Fruit fly (Drosophila melanogaster): Measurements from ENCODE around the gene pdgy.

pdgy gene

DNA sequence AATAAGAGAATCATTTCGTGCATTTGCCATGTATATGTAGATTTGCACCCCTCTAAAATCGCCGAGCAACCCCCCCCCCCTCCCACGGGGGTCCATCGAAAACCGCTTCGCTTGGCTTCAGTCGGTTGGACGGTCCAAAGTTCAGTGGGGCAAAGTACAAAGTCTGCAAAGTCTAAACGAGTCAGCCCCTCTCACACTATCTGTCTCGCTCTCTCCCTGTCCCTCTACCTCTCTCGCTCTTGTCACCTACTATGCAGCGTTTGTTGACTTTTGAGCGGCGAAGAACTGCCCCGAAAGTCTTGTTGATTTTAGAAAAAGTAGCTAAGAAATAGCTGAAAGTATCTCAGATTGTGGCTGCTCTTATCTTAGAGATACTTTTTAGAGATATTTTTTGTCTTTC, 5.9 kb downstream of the pdgy start (continued):
- TF ChIP-seq Dll (GFP tag; IDR thresholded peaks at IDR 0.05; ENCODE audit: partially characterized antibody) (no peak), danr (GFP tag; IDR thresholded peaks at IDR 0.05) (no peak), CG11696 (GFP tag; IDR thresholded peaks at IDR 0.05) (peak; percentile 60; the same call in 1 of the 2 replicates), caup (GFP tag; optimal IDR thresholded peaks at IDR 0.05; ENCODE audit: severe bottlenecking) (peak; percentile 58), hb (GFP tag; IDR thresholded peaks at IDR 0.05; ENCODE audit: partially characterized antibody) (no peak), CG10959 (GFP tag; IDR thresholded peaks at IDR 0.05) (0 out of 2 replicates have a peak, but pooled peaks have one; percentile 27), CG7556 (GFP tag; optimal IDR thresholded peaks at IDR 0.05) (peak; percentile 12), NK7.1 (GFP tag; optimal IDR thresholded peaks at IDR 0.05) (no peak), H2.0 (GFP tag; IDR thresholded peaks at IDR 0.05) (0 out of 2 replicates have a peak, but pooled peaks have one; percentile 7), CG11456 (GFP tag; IDR thresholded peaks at IDR 0.05) (peak; percentile 55; the same call in 1 of the 3 replicates), slbo (GFP tag; IDR thresholded peaks at IDR 0.05) (peak; percentile 34), BtbVII (GFP tag; optimal IDR thresholded peaks at IDR 0.05) (peak; percentile 81), dan (GFP tag; IDR thresholded peaks at IDR 0.05) (no peak), Lpt (GFP tag; optimal IDR thresholded peaks at IDR 0.05) (no peak), Ets97D (GFP tag; optimal IDR thresholded peaks at IDR 0.05) (no peak), Sry-β (GFP tag; optimal IDR thresholded peaks at IDR 0.05) (peak; percentile 86), lov (optimal IDR thresholded peaks at IDR 0.05) (no peak), lov (GFP tag; IDR thresholded peaks at IDR 0.05) (peak; percentile 67; the same call in 1 of the 3 replicates), CG4328 (GFP tag; optimal IDR thresholded peaks at IDR 0.05) (peak; percentile 48), CG17912 (GFP tag; optimal IDR thresholded peaks at IDR 0.05) (peak; percentile 47), gcm2 (GFP tag; optimal IDR thresholded peaks at IDR 0.05) (no peak), Asciz (GFP tag; optimal IDR thresholded peaks at IDR 0.05) (peak; percentile 55), Blimp-1 (GFP tag; optimal IDR thresholded peaks at IDR 0.05) (no peak), ssp (GFP tag; IDR thresholded peaks at IDR 0.05) (no peak), Hmr (GFP tag; optimal IDR thresholded peaks at IDR 0.05) (peak; percentile 6), nmo (GFP tag; optimal IDR thresholded peaks at IDR 0.05) (no peak), CG18764 (GFP tag; optimal IDR thresholded peaks at IDR 0.05) (no peak), ase (GFP tag; IDR thresholded peaks at IDR 0.05) (peak; percentile 65; the same call in 2 of the 3 replicates), z (GFP tag; IDR thresholded peaks at IDR 0.05) (peak; percentile 66; the same call in 1 of the 3 replicates), CG16813 (GFP tag; IDR thresholded peaks at IDR 0.05; ENCODE audit: partially characterized antibody) (no peak), CG10431 (GFP tag; optimal IDR thresholded peaks at IDR 0.05) (peak; percentile 60), nerfin-1 (tag; optimal IDR thresholded peaks at IDR 0.05) (no peak), Dfd (GFP tag; optimal IDR thresholded peaks at IDR 0.05) (no peak), CG2202 (tag; optimal IDR thresholded peaks at IDR 0.05) (peak; percentile 13), sqz (GFP tag; optimal IDR thresholded peaks at IDR 0.05) (peak; percentile 63), vvl (GFP tag; IDR thresholded peaks at IDR 0.05) (peak; percentile 47), CG12219 (GFP tag; optimal IDR thresholded peaks at IDR 0.05) (peak; percentile 40), Fer2 (tag; optimal IDR thresholded peaks at IDR 0.05) (no peak), HLH3B (GFP tag; IDR thresholded peaks at IDR 0.05) (peak; percentile 60; the same call in 1 of the 2 replicates), maf-S (GFP tag; optimal IDR thresholded peaks at IDR 0.05) (no peak), ERR (GFP tag; optimal IDR thresholded peaks at IDR 0.05) (no peak), row (GFP tag; IDR thresholded peaks at IDR 0.05) (peak; percentile 56; the same call in 2 of the 3 replicates), grn (GFP tag; optimal IDR thresholded peaks at IDR 0.05) (no peak), Dip3 (GFP tag; optimal IDR thresholded peaks at IDR 0.05) (peak; percentile 15), TFAM (GFP tag; optimal IDR thresholded peaks at IDR 0.05) (no peak), CG13287 (GFP tag; IDR thresholded peaks at IDR 0.05; ENCODE audit: partially characterized antibody) (no peak), Ets65A (GFP tag) (no peak), org-1 (GFP tag; optimal IDR thresholded peaks at IDR 0.05) (no peak), Hand (GFP tag; optimal IDR thresholded peaks at IDR 0.05) (peak; percentile 5), Mrtf (GFP tag; IDR thresholded peaks at IDR 0.05) (peak; percentile 28; the same call in 1 of the 3 replicates), run (tag; optimal IDR thresholded peaks at IDR 0.05) (no peak)

Data from whole organism, embryonic.